Worm (Caenorhabditis elegans) whole organism, L1 larva: Measurements from ENCODE around the gene mlp-1.
A peak's percentile ranks its signal among the peaks of the same experiment; 100 is the strongest.

ENCODE experiments used
- ama-1 ChIP-seq: fragments of 150-350 bp; optimal IDR thresholded peaks from 2 replicates; lab custom pipeline; 2014
- blmp-1 ChIP-seq: fragments of 150-350 bp; optimal IDR thresholded peaks from 2 replicates; lab custom pipeline; 2014; ENCODE audit warnings: missing biosample characterization, missing genetic modification characterization
- ceh-63 ChIP-seq: fragments of 200-800 bp; sonication (Bioruptor generic); optimal IDR thresholded peaks from 2 replicates; lab custom pipeline; 2018; ENCODE audit warnings: mild to moderate bottlenecking, missing genetic modification characterization, missing compliant biosample characterization
- ceh-8 ChIP-seq: fragments of 200-800 bp; sonication (Bioruptor generic); optimal IDR thresholded peaks from 2 replicates; lab custom pipeline; 2018; ENCODE audit warnings: mild to moderate bottlenecking, missing genetic modification characterization, moderate library complexity, missing compliant biosample characterization
- dsc-1 ChIP-seq: sonication (generic microtip); optimal IDR thresholded peaks from 2 replicates; lab custom pipeline; 2016; ENCODE audit warnings: mild to moderate bottlenecking, missing genetic modification characterization, missing compliant biosample characterization
- efl-1 ChIP-seq, 4 experiments: fragments of 150-350 bp; optimal IDR thresholded peaks in 3 of 4; peaks in 1 of 4; 1 replicate in 1 of 4; 2 replicates in 3 of 4; lab custom pipeline; 2014; ENCODE audit warnings: missing biosample characterization in 2 of 4, missing genetic modification characterization in 2 of 4, missing genetic modification reagents in 2 of 4
- efl-3 ChIP-seq: fragments of 200-800 bp; sonication (Bioruptor generic); optimal IDR thresholded peaks from 2 replicates; lab custom pipeline; 2018; ENCODE audit warnings: mild to moderate bottlenecking, missing genetic modification characterization, missing compliant biosample characterization
- elt-2 ChIP-seq: sonication (generic microtip); optimal IDR thresholded peaks from 2 replicates; lab custom pipeline; 2016; ENCODE audit warnings: missing genetic modification characterization, mild to moderate bottlenecking, inconsistent platforms, missing compliant biosample characterization, missing genetic modification reagents
- elt-3 ChIP-seq, 6 experiments: fragments of 150-350 bp in 1 of 6; sonication (generic microtip); optimal IDR thresholded peaks; 2 replicates each; lab custom pipeline; 2017 to 2018; ENCODE audit warnings: missing biosample characterization in 6 of 6, missing genetic modification characterization in 6 of 6, inconsistent platforms in 1 of 6
- irx-1 ChIP-seq: sonication (generic microtip); optimal IDR thresholded peaks from 2 replicates; lab custom pipeline; 2016; ENCODE audit warnings: missing genetic modification characterization, missing compliant biosample characterization
- isw-1 ChIP-seq: fragments of 200-800 bp; sonication (Bioruptor generic); IDR thresholded peaks from 2 replicates; pipeline ENCODE4 v1.3.6; 2022; ENCODE audit warnings: missing genetic modification characterization, missing compliant biosample characterization
- lin-35 ChIP-seq, 2 experiments: fragments of 150-350 bp; optimal IDR thresholded peaks; 2 replicates each; lab custom pipeline; 2014; ENCODE audit warnings: missing biosample characterization in 2 of 2, missing genetic modification characterization in 2 of 2, missing genetic modification reagents in 2 of 2
- lir-3 ChIP-seq: sonication (generic microtip); optimal IDR thresholded peaks from 2 replicates; lab custom pipeline; 2016; ENCODE audit warnings: mild to moderate bottlenecking, missing genetic modification characterization, moderate library complexity, missing compliant biosample characterization; ENCODE audit not compliant: poor library complexity
- mab-9 ChIP-seq: fragments of 200-800 bp; sonication (Bioruptor generic); IDR thresholded peaks from 2 replicates; pipeline ENCODE4 v1.3.6; 2022; ENCODE audit warnings: missing genetic modification reagents, missing genetic modification characterization, missing compliant biosample characterization
- mep-1 ChIP-seq: fragments of 150-350 bp; optimal IDR thresholded peaks from 2 replicates; lab custom pipeline; 2014; ENCODE audit warnings: missing biosample characterization, missing genetic modification characterization
- nhr-11 ChIP-seq: fragments of 150-350 bp; optimal IDR thresholded peaks from 2 replicates; lab custom pipeline; 2014; ENCODE audit warnings: missing biosample characterization, missing genetic modification characterization
- nhr-19 ChIP-seq: fragments of 200-800 bp; sonication (Bioruptor generic); conservative IDR thresholded peaks from 2 replicates; pipeline ENCODE4 v1.3.6; 2022; ENCODE audit warnings: missing genetic modification characterization, missing compliant biosample characterization
- nhr-237 ChIP-seq: fragments of 150-350 bp; optimal IDR thresholded peaks from 2 replicates; lab custom pipeline; 2014; ENCODE audit warnings: missing biosample characterization, missing genetic modification characterization
- nhr-28 ChIP-seq: fragments of 150-350 bp; optimal IDR thresholded peaks from 2 replicates; lab custom pipeline; 2014; ENCODE audit warnings: missing biosample characterization, missing genetic modification characterization
- nhr-71 ChIP-seq: sonication (generic microtip); optimal IDR thresholded peaks from 2 replicates; lab custom pipeline; 2016; ENCODE audit warnings: mild to moderate bottlenecking, missing genetic modification characterization, moderate library complexity, missing compliant biosample characterization
- nhr-85 ChIP-seq: sonication (generic microtip); peaks from one replicate; lab custom pipeline; 2016; ENCODE audit warnings: missing genetic modification characterization, inconsistent platforms, missing compliant biosample characterization
- pag-3 ChIP-seq: sonication (generic microtip); optimal IDR thresholded peaks from 2 replicates; lab custom pipeline; 2017; ENCODE audit warnings: missing genetic modification characterization, mild to moderate bottlenecking, missing compliant biosample characterization, antibody characterized with exemption, borderline replicate concordance; ENCODE audit not compliant: insufficient read depth
- pqm-1 ChIP-seq: sonication (generic microtip); optimal IDR thresholded peaks from 3 replicates; lab custom pipeline; 2017; ENCODE audit warnings: missing biosample characterization, missing genetic modification characterization
- rnt-1 ChIP-seq: sonication (generic microtip); optimal IDR thresholded peaks from 2 replicates; lab custom pipeline; 2016; ENCODE audit warnings: mild to moderate bottlenecking, missing genetic modification characterization, moderate library complexity, missing compliant biosample characterization
- skn-1 ChIP-seq: fragments of 150-350 bp; optimal IDR thresholded peaks from 2 replicates; lab custom pipeline; 2014; ENCODE audit warnings: missing biosample characterization, missing genetic modification characterization
- snpc-4 ChIP-seq: fragments of 150-350 bp; optimal IDR thresholded peaks from 2 replicates; lab custom pipeline; 2014; ENCODE audit warnings: missing biosample characterization, missing genetic modification characterization
- snu-23 ChIP-seq: sonication (generic microtip); optimal IDR thresholded peaks from 2 replicates; lab custom pipeline; 2016; ENCODE audit warnings: missing genetic modification characterization, missing compliant biosample characterization
- swsn-7 ChIP-seq: sonication (generic microtip); optimal IDR thresholded peaks from 2 replicates; lab custom pipeline; 2016; ENCODE audit warnings: missing genetic modification characterization, missing compliant biosample characterization
- tlp-1 ChIP-seq: fragments of 150-350 bp; optimal IDR thresholded peaks from 2 replicates; lab custom pipeline; 2014; ENCODE audit warnings: missing biosample characterization, missing genetic modification characterization
- unc-130 ChIP-seq: fragments of 150-350 bp; optimal IDR thresholded peaks from 2 replicates; lab custom pipeline; 2017; ENCODE audit warnings: missing biosample characterization, missing genetic modification characterization, inconsistent platforms
- xbp-1 ChIP-seq: sonication (generic microtip); optimal IDR thresholded peaks from 2 replicates; lab custom pipeline; 2016; ENCODE audit warnings: missing genetic modification characterization, missing compliant biosample characterization
- zip-4 ChIP-seq: fragments of 200-800 bp; sonication (Bioruptor generic); optimal IDR thresholded peaks from 2 replicates; lab custom pipeline; 2018; ENCODE audit warnings: mild to moderate bottlenecking, missing genetic modification characterization, moderate library complexity, missing compliant biosample characterization
- ztf-11 ChIP-seq, 2 experiments: sonication (generic microtip); optimal IDR thresholded peaks; 2 replicates each; lab custom pipeline; 2016 to 2017; ENCODE audit warnings: missing genetic modification characterization in 2 of 2, missing biosample characterization in 1 of 2, missing compliant biosample characterization in 1 of 2
- ztf-4 ChIP-seq: fragments of 150-350 bp; optimal IDR thresholded peaks from 2 replicates; lab custom pipeline; 2014; ENCODE audit warnings: missing biosample characterization, missing genetic modification characterization

Gene mlp-1

ce11 chrIII:5940525-5940974 lies 34.3 kb downstream of the mlp-1 start (continued):
- TF ChIP-seq ceh-8 (GFP tag; lab: Kevin White, UChicago) (peak; percentile 15), lir-3 (peak; percentile 45), nhr-19 (GFP tag; lab: Robert Waterston, UW) (peak; percentile 55), snpc-4 (tag; lab: Kevin White, UChicago) (peak; percentile 46), blmp-1 (tag; lab: Kevin White, UChicago) (peak; percentile 36), xbp-1 (tag; lab: Kevin White, UChicago) (peak; percentile 49), irx-1 (tag; lab: Kevin White, UChicago) (peak; percentile 21), ama-1 (lab: Kevin White, UChicago) (peak; percentile 94), swsn-7 (peak; percentile 52), elt-2 (tag; lab: Kevin White, UChicago) (no peak), elt-3 (tag; optimal IDR thresholded peaks at IDR 0.05; lab: Kevin White, UChicago) (peak in 1 of 6 experiments; percentile 7), nhr-237 (peak; percentile 14)
- TF ChIP-seq, all 84 proteins: peak for 41

- TF ChIP-seq snu-23 (GFP tag; lab: Kevin White, UChicago) (peak; percentile 1), zip-4 (peak; percentile 55), elt-3 (tag; optimal IDR thresholded peaks at IDR 0.05; lab: Kevin White, UChicago) (no peak), unc-130 (no peak), nhr-19 (GFP tag; lab: Robert Waterston, UW) (0 out of 2 replicates have a peak, but pooled peaks have one; percentile 20), mep-1 (peak; percentile 34), lin-35 (GFP tag; optimal IDR thresholded peaks at IDR 0.05; lab: Kevin White, UChicago) (peak in 1 of 2 experiments; percentile 15), nhr-71 (peak; percentile 48), nhr-85 (no peak), tlp-1 (no peak), swsn-7 (no peak), rnt-1 (tag; lab: Kevin White, UChicago) (peak; percentile 18), dsc-1 (tag; lab: Kevin White, UChicago) (peak; percentile 14), efl-1 (optimal IDR thresholded peaks at IDR 0.05; lab: Kevin White, UChicago) (no peak), efl-1 (GFP tag; optimal IDR thresholded peaks at IDR 0.05 in 1 of 2; lab: Kevin White, UChicago) (peak in 1 of 2 experiments; percentile 65), xbp-1 (tag; lab: Kevin White, UChicago) (no peak), ztf-11 (tag; optimal IDR thresholded peaks at IDR 0.05; lab: Kevin White, UChicago) (no peak), elt-2 (tag; lab: Kevin White, UChicago) (peak; percentile 19), nhr-11 (tag; lab: Kevin White, UChicago) (no peak), pqm-1 (tag; lab: Kevin White, UChicago) (no peak), nhr-237 (no peak), mab-9 (no peak), ztf-4 (tag; lab: Kevin White, UChicago) (peak; percentile 42), blmp-1 (tag; lab: Kevin White, UChicago) (no peak), efl-3 (GFP tag; lab: Kevin White, UChicago) (no peak), isw-1 (GFP tag; lab: Robert Waterston, UW) (no peak), ceh-63 (no peak)
Observed at ce11 chrIII:5939453-5940296, 35.2 kb downstream of the mlp-1 start, which contains the start of gene ubq-1. TSS of gene ubq-1 (plus strand) at chrIII:5940254.

- TF ChIP-seq skn-1: peak; percentile 19
- TF ChIP-seq pag-3: no peak
- TF ChIP-seq nhr-28 (tag; lab: Kevin White, UChicago): no peak
- TF ChIP-seq nhr-85: peak; percentile 67
Observed at ce11 chrIII:5938790-5939452, 35.9 kb downstream of the mlp-1 start.
